Worm (Caenorhabditis elegans) whole organism, L4/young adult: ENCODE data around the gene T21D12.14.

Source experiments
- W03F9.2 ChIP-seq: fragments of 150-350 bp; optimal IDR thresholded peaks from 2 replicates; lab custom pipeline; 2014; ENCODE audit warnings: missing biosample characterization, missing genetic modification characterization
- dao-5 ChIP-seq: sonication (generic microtip); optimal IDR thresholded peaks from 2 replicates; lab custom pipeline; 2016; ENCODE audit warnings: missing genotype, missing genetic modification characterization, moderate library complexity, missing compliant biosample characterization

- no peak for TF ChIP-seq dao-5 (tag; lab: Kevin White, UChicago)
- TF ChIP-seq W03F9.2 (tag; lab: Kevin White, UChicago) = no peak
These were observed 15.3 kb upstream of the T21D12.14 start for ce11 chrIV:303264-303663.
